Fruit fly (Drosophila melanogaster) whole organism, embryonic: ENCODE results near the gene CG12477.
A peak's percentile ranks its signal among the peaks of the same experiment; 100 is the strongest.

Experiments
- Adf1 ChIP-seq: fragments of 200-800 bp; sonication (Bioruptor generic); IDR thresholded peaks from 2 replicates; pipeline ENCODE4 v1.3.6; 2022; ENCODE audit warnings: missing biosample characterization, missing genetic modification characterization
- Atf6 ChIP-seq: fragments of 200-800 bp; sonication (Bioruptor generic); IDR thresholded peaks from 2 replicates; pipeline ENCODE4 v1.3.6; 2022; ENCODE audit warnings: missing biosample characterization, missing genetic modification characterization
- CG10959 ChIP-seq: fragments of 200-800 bp; sonication (Bioruptor generic); IDR thresholded peaks from 2 replicates; pipeline ENCODE4 v1.3.6; 2022; ENCODE audit warnings: missing biosample characterization, missing genetic modification characterization
- CG10979 ChIP-seq: fragments of 200-800 bp; sonication (Bioruptor generic); optimal IDR thresholded peaks from 2 replicates; lab custom pipeline; 2018; ENCODE audit warnings: missing biosample characterization, mild to moderate bottlenecking, missing genetic modification characterization, moderate library complexity
- CG11456 ChIP-seq: fragments of 200-800 bp; sonication (Bioruptor generic); IDR thresholded peaks from 3 replicates; pipeline ENCODE4 v1.3.6; 2022; ENCODE audit warnings: missing biosample characterization, missing genetic modification characterization
- CG11695 ChIP-seq: fragments of 200-800 bp; sonication (Bioruptor generic); IDR thresholded peaks from 3 replicates; pipeline ENCODE4 v1.3.6; 2022; ENCODE audit warnings: missing biosample characterization, missing genetic modification characterization
- CG12071 ChIP-seq: fragments of 200-800 bp; sonication (Bioruptor generic); optimal IDR thresholded peaks from 3 replicates; lab custom pipeline; 2018; ENCODE audit warnings: missing biosample characterization, mild to moderate bottlenecking, missing genetic modification characterization
- CG13296 ChIP-seq: fragments of 200-800 bp; sonication (Bioruptor generic); optimal IDR thresholded peaks from 3 replicates; lab custom pipeline; 2018; ENCODE audit warnings: missing biosample characterization, mild to moderate bottlenecking, missing genetic modification characterization
- CG13624 ChIP-seq: fragments of 200-800 bp; sonication (Bioruptor generic); optimal IDR thresholded peaks from 2 replicates; lab custom pipeline; 2016; ENCODE audit warnings: missing biosample characterization, missing genetic modification characterization
- CG15011 ChIP-seq: fragments of 200-800 bp; sonication (Bioruptor generic); optimal IDR thresholded peaks from 3 replicates; lab custom pipeline; 2018; ENCODE audit warnings: missing biosample characterization, mild to moderate bottlenecking, missing genetic modification characterization
- CG1602 ChIP-seq: fragments of 200-800 bp; sonication (Bioruptor generic); optimal IDR thresholded peaks from 3 replicates; lab custom pipeline; 2016; ENCODE audit warnings: missing biosample characterization, missing genetic modification characterization
- CG17359 ChIP-seq: fragments of 200-800 bp; sonication (Bioruptor generic); optimal IDR thresholded peaks from 3 replicates; lab custom pipeline; 2018; ENCODE audit warnings: missing biosample characterization, mild to moderate bottlenecking, missing genetic modification characterization, moderate library complexity
- CG17361 ChIP-seq: fragments of 200-800 bp; sonication (Bioruptor generic); IDR thresholded peaks from 3 replicates; pipeline ENCODE4 v1.3.6; 2022; ENCODE audit warnings: missing biosample characterization, missing genetic modification characterization
- CG17568 ChIP-seq: fragments of 200-800 bp; sonication (Bioruptor generic); optimal IDR thresholded peaks from 2 replicates; lab custom pipeline; 2018; ENCODE audit warnings: missing biosample characterization, mild to moderate bottlenecking, missing genetic modification characterization, moderate library complexity
- CG18764 ChIP-seq: fragments of 200-800 bp; sonication (Bioruptor generic); optimal IDR thresholded peaks from 3 replicates; lab custom pipeline; 2016; ENCODE audit warnings: missing biosample characterization, missing genetic modification characterization
- CG30403 ChIP-seq: fragments of 200-800 bp; sonication (Bioruptor generic); optimal IDR thresholded peaks from 3 replicates; lab custom pipeline; 2016; ENCODE audit warnings: missing biosample characterization, missing genetic modification characterization
- CG3065 ChIP-seq: fragments of 200-800 bp; sonication (Bioruptor generic); optimal IDR thresholded peaks from 2 replicates; lab custom pipeline; 2016; ENCODE audit warnings: missing biosample characterization, missing genetic modification characterization
- CG42726 ChIP-seq: fragments of 200-800 bp; sonication (Bioruptor generic); IDR thresholded peaks from 2 replicates; pipeline ENCODE4 v1.3.6; 2022; ENCODE audit warnings: missing biosample characterization, missing genetic modification characterization; ENCODE audit not compliant: partially characterized antibody
- CG7786 ChIP-seq: fragments of 200-800 bp; sonication (Bioruptor generic); optimal IDR thresholded peaks from 2 replicates; lab custom pipeline; 2016; ENCODE audit warnings: missing biosample characterization, missing genetic modification characterization
- CG8290 ChIP-seq, 3 experiments: fragments of 200-800 bp; sonication (Bioruptor generic); optimal IDR thresholded peaks; 2 replicates each; lab custom pipeline; 2016 to 2019; ENCODE audit warnings: missing biosample characterization in 3 of 3, missing genetic modification characterization in 3 of 3, mild to moderate bottlenecking in 2 of 3, moderate library complexity in 1 of 3
- D19B ChIP-seq: fragments of 200-800 bp; sonication (Bioruptor generic); optimal IDR thresholded peaks from 2 replicates; lab custom pipeline; 2017; ENCODE audit warnings: missing biosample characterization, mild to moderate bottlenecking, missing genetic modification characterization
- E2f1 ChIP-seq: fragments of 200-800 bp; sonication (Bioruptor generic); IDR thresholded peaks from 2 replicates; pipeline ENCODE4 v1.3.6; 2022; ENCODE audit warnings: missing biosample characterization, missing genetic modification characterization
- Eip74EF ChIP-seq, 2 experiments: fragments of 200-800 bp in 1 of 2; fragments of >200 bp in 1 of 2; sonication (Bioruptor generic) in 1 of 2; optimal IDR thresholded peaks; 2 replicates each; lab custom pipeline; 2017 to 2019; ENCODE audit warnings: missing biosample characterization in 2 of 2, missing genetic modification characterization in 2 of 2, mild to moderate bottlenecking in 1 of 2, moderate library complexity in 1 of 2
- H15 ChIP-seq: fragments of 200-800 bp; sonication (Bioruptor generic); IDR thresholded peaks from 3 replicates; pipeline ENCODE4 v1.3.6; 2022; ENCODE audit warnings: missing biosample characterization, missing genetic modification characterization
- HLH3B ChIP-seq: fragments of 200-800 bp; sonication (Bioruptor generic); IDR thresholded peaks from 2 replicates; pipeline ENCODE4 v1.3.6; 2022; ENCODE audit warnings: missing biosample characterization, missing genetic modification characterization
- Hr51 ChIP-seq, 2 experiments: fragments of 200-800 bp; sonication (Bioruptor generic); optimal IDR thresholded peaks; 2 replicates in 1 of 2; 3 replicates in 1 of 2; lab custom pipeline; 2016 to 2018; ENCODE audit warnings: missing biosample characterization in 2 of 2, missing genetic modification characterization in 2 of 2, mild to moderate bottlenecking in 1 of 2, moderate library complexity in 1 of 2
- Mes4 ChIP-seq: fragments of 200-800 bp; sonication (Bioruptor generic); optimal IDR thresholded peaks from 2 replicates; lab custom pipeline; 2016; ENCODE audit warnings: missing biosample characterization, missing genetic modification characterization
- Nf-YC ChIP-seq: fragments of 200-800 bp; optimal IDR thresholded peaks from 3 replicates; lab custom pipeline; 2019; ENCODE audit warnings: missing biosample characterization, mild to moderate bottlenecking, missing genetic modification characterization, moderate library complexity
- Rfx ChIP-seq: fragments of 200-800 bp; sonication (Bioruptor generic); IDR thresholded peaks from 2 replicates; pipeline ENCODE4 v1.3.6; 2022; ENCODE audit warnings: missing biosample characterization, missing genetic modification characterization
- Rx ChIP-seq: fragments of 200-800 bp; sonication (Bioruptor generic); IDR thresholded peaks from 2 replicates; pipeline ENCODE4 v1.3.6; 2022; ENCODE audit warnings: missing biosample characterization, missing genetic modification characterization
- Sin3A ChIP-seq: fragments of >200 bp; optimal IDR thresholded peaks from 2 replicates; lab custom pipeline; 2018
- Xbp1 ChIP-seq: fragments of 200-800 bp; sonication (Bioruptor generic); optimal IDR thresholded peaks from 3 replicates; lab custom pipeline; 2016; ENCODE audit warnings: missing biosample characterization, mild to moderate bottlenecking, missing genetic modification characterization
- aop ChIP-seq: fragments of 200-800 bp; sonication (Bioruptor generic); IDR thresholded peaks from 2 replicates; pipeline ENCODE4 v1.3.6; 2022; ENCODE audit warnings: missing biosample characterization, missing genetic modification characterization
- az2 ChIP-seq: fragments of 200-800 bp; sonication (Bioruptor generic); optimal IDR thresholded peaks from 3 replicates; lab custom pipeline; 2016; ENCODE audit warnings: missing biosample characterization, missing genetic modification characterization
- bcd ChIP-seq: fragments of 200-800 bp; sonication (Bioruptor generic); optimal IDR thresholded peaks from 2 replicates; lab custom pipeline; 2017; ENCODE audit warnings: missing biosample characterization, mild to moderate bottlenecking, missing genetic modification characterization
- bigmax ChIP-seq: fragments of 200-800 bp; sonication (Bioruptor generic); optimal IDR thresholded peaks from 2 replicates; lab custom pipeline; 2018; ENCODE audit warnings: missing biosample characterization, mild to moderate bottlenecking, missing genetic modification characterization
- btn ChIP-seq: fragments of 200-800 bp; sonication (Bioruptor generic); optimal IDR thresholded peaks from 2 replicates; lab custom pipeline; 2016; ENCODE audit warnings: missing biosample characterization, missing genetic modification characterization
- chinmo ChIP-seq: fragments of 200-800 bp; sonication (Bioruptor generic); IDR thresholded peaks from 4 replicates; pipeline ENCODE4 v1.3.6; 2022; ENCODE audit warnings: missing biosample characterization, missing genetic modification characterization; ENCODE audit not compliant: partially characterized antibody
- dati ChIP-seq: fragments of 200-800 bp; sonication (Bioruptor generic); IDR thresholded peaks from 2 replicates; pipeline ENCODE4 v1.3.6; 2022; ENCODE audit warnings: missing biosample characterization, missing genetic modification characterization
- fu2 ChIP-seq: fragments of 200-800 bp; sonication (Bioruptor generic); optimal IDR thresholded peaks from 2 replicates; lab custom pipeline; 2016; ENCODE audit warnings: missing biosample characterization, missing genetic modification characterization
- hb ChIP-seq: fragments of 200-800 bp; sonication (Bioruptor generic); IDR thresholded peaks from 3 replicates; pipeline ENCODE4 v1.3.6; 2022; ENCODE audit warnings: missing biosample characterization, missing genetic modification characterization; ENCODE audit not compliant: partially characterized antibody
- ind ChIP-seq: fragments of 200-800 bp; sonication (Bioruptor generic); optimal IDR thresholded peaks from 3 replicates; lab custom pipeline; 2016; ENCODE audit warnings: missing biosample characterization, missing genetic modification characterization
- jigr1 ChIP-seq: fragments of 200-800 bp; sonication (Bioruptor generic); IDR thresholded peaks from 3 replicates; pipeline ENCODE4 v1.3.6; 2022; ENCODE audit warnings: missing biosample characterization, missing genetic modification characterization
- lmd ChIP-seq: fragments of 200-800 bp; sonication (Bioruptor generic); IDR thresholded peaks from 2 replicates; pipeline ENCODE4 v1.3.6; 2022; ENCODE audit warnings: missing biosample characterization, missing genetic modification characterization
- nom ChIP-seq: fragments of 200-800 bp; sonication (Bioruptor generic); optimal IDR thresholded peaks from 2 replicates; lab custom pipeline; 2017; ENCODE audit warnings: missing biosample characterization, missing genetic modification characterization, mild to moderate bottlenecking, moderate library complexity, missing genetic modification reagents
- pan ChIP-seq, 4 experiments: fragments of >200 bp in 3 of 4; fragments of 200-800 bp in 1 of 4; sonication (Bioruptor generic) in 1 of 4; optimal IDR thresholded peaks in 3 of 4; IDR thresholded peaks in 1 of 4; 2 replicates each; pipeline versions ENCODE4 v1.3.6 to Lab custom; 2017 to 2022; ENCODE audit warnings: missing biosample characterization in 2 of 4, missing genetic modification characterization in 2 of 4, mixed read lengths in 1 of 4
- pnt ChIP-seq: fragments of 200-800 bp; sonication (Bioruptor generic); optimal IDR thresholded peaks from 3 replicates; lab custom pipeline; 2016; ENCODE audit warnings: missing biosample characterization, missing genetic modification characterization
- sd ChIP-seq: fragments of 200-800 bp; sonication (Bioruptor generic); optimal IDR thresholded peaks from 3 replicates; lab custom pipeline; 2018; ENCODE audit warnings: missing biosample characterization, mild to moderate bottlenecking, missing genetic modification characterization, moderate library complexity
- zfh1 ChIP-seq: fragments of 200-800 bp; sonication (Bioruptor generic); IDR thresholded peaks from 3 replicates; pipeline ENCODE4 v1.3.6; 2022; ENCODE audit warnings: missing biosample characterization, missing genetic modification characterization

The CG12477 gene

DNA sequence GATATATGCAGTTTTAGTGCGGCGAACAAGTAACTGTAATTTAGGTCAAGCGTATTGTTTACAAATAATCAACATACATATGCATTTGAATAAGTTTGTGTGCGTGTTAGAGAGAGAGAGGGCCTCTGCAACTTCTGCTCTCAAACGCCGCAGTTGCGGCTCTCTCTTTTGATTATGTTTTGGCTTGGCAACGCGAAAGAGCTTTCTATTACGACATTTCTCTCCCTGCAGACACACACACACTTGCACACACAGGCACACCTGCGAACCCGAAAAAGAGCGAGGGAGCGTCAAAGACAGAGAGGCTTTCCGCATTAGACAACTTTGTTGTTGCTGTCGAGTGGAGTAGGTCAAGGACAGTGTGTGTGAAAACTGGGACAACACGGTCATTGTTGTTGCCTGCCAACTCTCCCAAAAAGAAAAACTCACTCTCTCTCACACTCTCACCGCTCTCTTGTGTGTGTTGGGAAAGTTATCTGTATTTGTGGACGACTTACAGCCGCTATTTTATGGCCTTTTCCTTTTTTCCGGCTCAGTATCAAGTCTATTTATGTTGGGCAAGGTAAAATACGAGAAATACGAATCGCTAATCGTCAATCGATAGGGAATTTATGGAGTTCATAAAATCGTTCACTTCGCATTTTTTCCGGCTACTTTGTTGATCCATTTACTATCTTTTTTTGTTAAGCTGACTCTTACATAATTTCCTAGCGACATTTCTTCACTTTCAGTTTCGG, 34.2 kb upstream of the CG12477 start (continued):
- TF ChIP-seq D19B (GFP tag; lab: Kevin White, UChicago) (no peak), zfh1 (no peak), chinmo (peak; percentile 95), CG17361 (no peak), Mes4 (GFP tag; lab: Kevin White, UChicago) (no peak), dati (GFP tag; lab: Robert Waterston, UW) (no peak), aop (GFP tag; lab: Robert Waterston, UW) (no peak), bcd (GFP tag; lab: Kevin White, UChicago) (no peak), CG13624 (GFP tag; lab: Kevin White, UChicago) (no peak), E2f1 (GFP tag; lab: Robert Waterston, UW) (0 out of 2 replicates have a peak, but pooled peaks have one; percentile 16), Rx (GFP tag; lab: Robert Waterston, UW) (no peak), pan (optimal IDR thresholded peaks at IDR 0.05; lab: Kevin White, UChicago) (no peak), pan (GFP tag; optimal IDR thresholded peaks at IDR 0.05 in 1 of 2, IDR thresholded peaks at IDR 0.05 in 1 of 2) (peak in 1 of 2 experiments; percentile 38), CG3065 (GFP tag; lab: Kevin White, UChicago) (no peak), Adf1 (GFP tag; lab: Robert Waterston, UW) (peak; percentile 75), CG30403 (GFP tag; lab: Kevin White, UChicago) (no peak), CG11456 (no peak), CG10959 (GFP tag; lab: Robert Waterston, UW) (no peak), btn (no peak), Atf6 (GFP tag; lab: Robert Waterston, UW) (peak; percentile 27; the same call in 1 of the 2 replicates), Eip74EF (GFP tag; optimal IDR thresholded peaks at IDR 0.05; lab: Kevin White, UChicago) (peak in 1 of 2 experiments; percentile 59), CG1602 (no peak), pnt (GFP tag; lab: Kevin White, UChicago) (no peak), fu2 (no peak), Xbp1 (no peak), CG12071 (GFP tag; lab: Kevin White, UChicago) (no peak), sd (peak; percentile 3), nom (GFP tag; lab: Kevin White, UChicago) (no peak), CG13296 (GFP tag; lab: Kevin White, UChicago) (no peak), CG18764 (GFP tag; lab: Kevin White, UChicago) (no peak), Hr51 (GFP tag; optimal IDR thresholded peaks at IDR 0.05; lab: Kevin White, UChicago) (no peak), CG7786 (GFP tag; lab: Kevin White, UChicago) (no peak), CG42726 (GFP tag; lab: Robert Waterston, UW) (no peak), jigr1 (GFP tag; lab: Robert Waterston, UW) (no peak), CG8290 (GFP tag; optimal IDR thresholded peaks at IDR 0.05; lab: Kevin White, UChicago) (no peak), CG8290 (tag; optimal IDR thresholded peaks at IDR 0.05; lab: Kevin White, UChicago) (peak in 1 of 2 experiments; percentile 10), Rfx (no peak), bigmax (GFP tag; lab: Kevin White, UChicago) (no peak), CG17359 (no peak), H15 (no peak), lmd (GFP tag; lab: Robert Waterston, UW) (no peak), hb (GFP tag; lab: Robert Waterston, UW) (no peak), Nf-YC (no peak), CG17568 (GFP tag; lab: Kevin White, UChicago) (no peak), CG15011 (GFP tag; lab: Kevin White, UChicago) (no peak), CG10979 (tag; lab: Kevin White, UChicago) (no peak), HLH3B (GFP tag; lab: Robert Waterston, UW) (0 out of 2 replicates have a peak, but pooled peaks have one; percentile 8), az2 (GFP tag; lab: Kevin White, UChicago) (no peak), ind (GFP tag; lab: Kevin White, UChicago) (no peak), CG11695 (GFP tag; lab: Robert Waterston, UW) (0 out of 3 replicates have a peak, but pooled peaks have one; percentile 15), Sin3A (lab: Kevin White, UChicago) (no peak)
